Fruit fly (Drosophila melanogaster): ENCODE data around the gene CG13101.

The CG13101 gene

dm6 chr2L:8980359-8980758 lies 4.3 kb downstream of the CG13101 start, which contains the start of gene CG18662:
TSS of gene CG18662 (plus strand) at chr2L:8980659.
- TF ChIP-seq CG8119 (GFP tag; IDR thresholded peaks at IDR 0.05) = no peak
- no peak for TF ChIP-seq Ets21C (GFP tag; optimal IDR thresholded peaks at IDR 0.05)
- no peak for TF ChIP-seq Sox15 (GFP tag; optimal IDR thresholded peaks at IDR 0.05)
- TF ChIP-seq vri (GFP tag; optimal IDR thresholded peaks at IDR 0.05) = no peak
- TF ChIP-seq CG4318 (GFP tag; optimal IDR thresholded peaks at IDR 0.05) = no peak
- no peak for TF ChIP-seq CG11902 (GFP tag; optimal IDR thresholded peaks at IDR 0.05)
- no peak for TF ChIP-seq topi (GFP tag; optimal IDR thresholded peaks at IDR 0.05)
- TF ChIP-seq Sox102F (GFP tag; optimal IDR thresholded peaks at IDR 0.05) = no peak

- TF ChIP-seq Ets96B (tag; optimal IDR thresholded peaks at IDR 0.05) (no peak), Hr39 (GFP tag; optimal IDR thresholded peaks at IDR 0.05) (no peak), Blimp-1 (GFP tag; optimal IDR thresholded peaks at IDR 0.05) (no peak), CG6792 (GFP tag; optimal IDR thresholded peaks at IDR 0.05) (no peak)
Observed at dm6 chr2L:8975328-8975727, 9.3 kb downstream of the CG13101 start, which contains the start of gene CG9541. TSS of gene CG9541 (minus strand) at chr2L:8975428.

dm6 chr2L:8974506-8974905 lies 10.2 kb downstream of the CG13101 start:
- TF ChIP-seq Hr4 (GFP tag; optimal IDR thresholded peaks at IDR 0.05) = no peak
- no peak for TF ChIP-seq CG6854 (GFP tag; optimal IDR thresholded peaks at IDR 0.05)
- TF ChIP-seq CG16779 (tag; optimal IDR thresholded peaks at IDR 0.05) = no peak
- no peak for TF ChIP-seq CG11902 (GFP tag; optimal IDR thresholded peaks at IDR 0.05)
- no peak for TF ChIP-seq Hr38 (GFP tag; optimal IDR thresholded peaks at IDR 0.05)
- no peak for TF ChIP-seq CG6792 (GFP tag; optimal IDR thresholded peaks at IDR 0.05)
- no peak for TF ChIP-seq CG6808 (GFP tag; optimal IDR thresholded peaks at IDR 0.05)

dm6 chr2L:8972905-8973304 lies 11.8 kb downstream of the CG13101 start:
- TF ChIP-seq Met (GFP tag; optimal IDR thresholded peaks at IDR 0.05) = no peak
- TF ChIP-seq CG6808 (GFP tag; optimal IDR thresholded peaks at IDR 0.05) = no peak
- no peak for TF ChIP-seq achi (GFP tag; optimal IDR thresholded peaks at IDR 0.05)
- no peak for TF ChIP-seq CG10631 (GFP tag; optimal IDR thresholded peaks at IDR 0.05)
- TF ChIP-seq vri (GFP tag; optimal IDR thresholded peaks at IDR 0.05) = no peak
- TF ChIP-seq svp (GFP tag) = no peak
- TF ChIP-seq CG6792 (GFP tag; optimal IDR thresholded peaks at IDR 0.05) = no peak
- TF ChIP-seq CG34406 (GFP tag; optimal IDR thresholded peaks at IDR 0.05) = no peak
- no peak for TF ChIP-seq CG1621 (tag; optimal IDR thresholded peaks at IDR 0.05)
- no peak for TF ChIP-seq CG32006 (GFP tag; optimal IDR thresholded peaks at IDR 0.05)
- TF ChIP-seq dsx (GFP tag; optimal IDR thresholded peaks at IDR 0.05; ENCODE audit: poor library complexity, severe bottlenecking) = no peak
- no peak for TF ChIP-seq Eip93F (GFP tag; optimal IDR thresholded peaks at IDR 0.05)
- TF ChIP-seq Ets21C (GFP tag; optimal IDR thresholded peaks at IDR 0.05) = no peak
- TF ChIP-seq CG11762 (GFP tag; optimal IDR thresholded peaks at IDR 0.05; ENCODE audit: insufficient read depth) = no peak
- TF ChIP-seq eg (GFP tag; IDR thresholded peaks at IDR 0.05) = no peak
- TF ChIP-seq CG31627 (GFP tag; optimal IDR thresholded peaks at IDR 0.05) = no peak
- TF ChIP-seq CG11294 (GFP tag; IDR thresholded peaks at IDR 0.05) = no peak
- no peak for TF ChIP-seq CG16779 (tag; optimal IDR thresholded peaks at IDR 0.05)
- no peak for TF ChIP-seq CG10669 (GFP tag; optimal IDR thresholded peaks at IDR 0.05)

- TF ChIP-seq CG6163 (GFP tag; IDR thresholded peaks at IDR 0.05) (no peak), CG11294 (GFP tag; IDR thresholded peaks at IDR 0.05) (no peak)
Observed at dm6 chr2L:8967235-8967634, 17.4 kb downstream of the CG13101 start, which contains the start of gene CG18088. TSS of gene CG18088 (plus strand) at chr2L:8967535.

- TF ChIP-seq salr (GFP tag; optimal IDR thresholded peaks at IDR 0.05) (no peak), Smox (GFP tag; optimal IDR thresholded peaks at IDR 0.05) (no peak), CG15336 (GFP tag; IDR thresholded peaks at IDR 0.05) (no peak), Eip78C (GFP tag) (no peak), lz (GFP tag; optimal IDR thresholded peaks at IDR 0.05) (no peak), CG6808 (GFP tag; optimal IDR thresholded peaks at IDR 0.05) (no peak), CG6854 (GFP tag; optimal IDR thresholded peaks at IDR 0.05) (no peak), OdsH (GFP tag; optimal IDR thresholded peaks at IDR 0.05) (no peak), Ets96B (tag; optimal IDR thresholded peaks at IDR 0.05) (no peak), fd59A (GFP tag; optimal IDR thresholded peaks at IDR 0.05) (no peak), dsx (GFP tag; optimal IDR thresholded peaks at IDR 0.05; ENCODE audit: poor library complexity, severe bottlenecking) (no peak), CG6792 (GFP tag; optimal IDR thresholded peaks at IDR 0.05) (no peak), CG10669 (GFP tag; optimal IDR thresholded peaks at IDR 0.05) (no peak)
Observed at dm6 chr2L:8964657-8965056, 20.0 kb downstream of the CG13101 start, which contains the start of gene CG32984. TSS of gene CG32984 (plus strand) at chr2L:8964957.

Measured in whole organism, prepupa.